Fruit fly (Drosophila melanogaster) ovary, adult (tissue): ENCODE measurements around the gene CG32855.

Source experiments
- CG17801 ChIP-seq: fragments of 200-800 bp; optimal IDR thresholded peaks from 2 replicates; lab custom pipeline; 2019; ENCODE audit warnings: missing biosample characterization, mild to moderate bottlenecking, missing genetic modification characterization, moderate library complexity; ENCODE audit not compliant: partially characterized antibody

The CG32855 gene

dm6 chr3R:16091910-16092627 lies 11.3 kb upstream of the CG32855 start:
- no peak for TF ChIP-seq CG17801 (GFP tag; lab: Kevin White, UChicago)

dm6 chr3R:16083578-16083977 lies 2.8 kb upstream of the CG32855 start, which contains the start of gene sxe2:
Gene sxe2, plus strand, starts transcription at chr3R:16083878.
- no peak for TF ChIP-seq CG17801 (GFP tag; lab: Kevin White, UChicago)

- TF ChIP-seq CG17801 (GFP tag; lab: Kevin White, UChicago), result no peak
These were observed 1.6 kb upstream of the CG32855 start for dm6 chr3R:16082384-16082783.

- TF ChIP-seq CG17801 (GFP tag; lab: Kevin White, UChicago), result no peak
These were observed 2.5 kb downstream of the CG32855 start for dm6 chr3R:16078247-16078646.

dm6 chr3R:16074122-16074521 lies 6.7 kb downstream of the CG32855 start:
- TF ChIP-seq CG17801 (GFP tag; lab: Kevin White, UChicago), result no peak

dm6 chr3R:16072581-16072908 lies 8.2 kb downstream of the CG32855 start:
- no peak for TF ChIP-seq CG17801 (GFP tag; lab: Kevin White, UChicago)

- no peak for TF ChIP-seq CG17801 (GFP tag; lab: Kevin White, UChicago)
These were observed 8.9 kb downstream of the CG32855 start for dm6 chr3R:16071689-16072580.

dm6 chr3R:16069266-16069665 lies 11.5 kb downstream of the CG32855 start:
- no peak for TF ChIP-seq CG17801 (GFP tag; lab: Kevin White, UChicago)

dm6 chr3R:16067494-16067893 lies 13.3 kb downstream of the CG32855 start, which contains the start of gene CG10185:
Gene CG10185, minus strand, starts transcription at chr3R:16067594.
- TF ChIP-seq CG17801 (GFP tag; lab: Kevin White, UChicago), result no peak

- TF ChIP-seq CG17801 (GFP tag; lab: Kevin White, UChicago), result peak; percentile 53
These were observed 29.5 kb downstream of the CG32855 start for dm6 chr3R:16051329-16051679.

dm6 chr3R:16050621-16051328 lies 30.0 kb downstream of the CG32855 start, which contains the start of gene msps:
Gene msps, plus strand, starts transcription at chr3R:16050801.
- TF ChIP-seq CG17801 (GFP tag; lab: Kevin White, UChicago), result no peak

- peak; percentile 72 for TF ChIP-seq CG17801 (GFP tag; lab: Kevin White, UChicago)
These were observed 31.4 kb downstream of the CG32855 start, which contains the start of the genes IKKbeta and CG5013 for dm6 chr3R:16049369-16049768. Gene IKKbeta, minus strand, starts transcription at chr3R:16049421. Gene CG5013, plus strand, starts transcription at chr3R:16049670.

- TF ChIP-seq CG17801 (GFP tag; lab: Kevin White, UChicago), result no peak
These were observed 34.8 kb downstream of the CG32855 start, which contains the start of gene Jhbp5 for dm6 chr3R:16046030-16046429. Gene Jhbp5, minus strand, starts transcription at chr3R:16046130.

dm6 chr3R:16042900-16043548 lies 37.8 kb downstream of the CG32855 start, which contains the start of gene Jhbp4:
Gene Jhbp4, plus strand, starts transcription at chr3R:16043498.
- TF ChIP-seq CG17801 (GFP tag; lab: Kevin White, UChicago), result no peak
